Fruit fly (Drosophila melanogaster): ENCODE data around the gene Uxs.

dm6 chr3L:8187397-8187811 is 6.7 kb downstream of the Uxs start:
- TF ChIP-seq pan (optimal IDR thresholded peaks at IDR 0.05) (no peak), Dll (optimal IDR thresholded peaks at IDR 0.05) (no peak), usp (GFP tag; optimal IDR thresholded peaks at IDR 0.05) (no peak)
